Worm (Caenorhabditis elegans) whole organism, midembryonic: Measurements from ENCODE around the gene erfa-3.

Experiments
- T22C8.4 ChIP-seq: fragments of 200-800 bp; sonication (Bioruptor generic); IDR thresholded peaks from 2 replicates; pipeline ENCODE4 v1.3.6; 2022; ENCODE audit warnings: missing genetic modification characterization, missing compliant biosample characterization
- cog-1 ChIP-seq: sonication (generic microtip); optimal IDR thresholded peaks from 2 replicates; lab custom pipeline; 2016; ENCODE audit warnings: missing genetic modification characterization, missing compliant biosample characterization
- flt-1 ChIP-seq: fragments of 200-800 bp; sonication (Bioruptor generic); IDR thresholded peaks from 2 replicates; pipeline ENCODE4 v1.3.6; 2022; ENCODE audit warnings: missing genetic modification characterization, missing compliant biosample characterization
- klf-2 ChIP-seq: fragments of 200-800 bp; sonication (Bioruptor generic); conservative IDR thresholded peaks from 2 replicates; pipeline ENCODE4 v1.3.6; 2022; ENCODE audit warnings: missing genetic modification reagents, missing genetic modification characterization, missing compliant biosample characterization
- med-1 ChIP-seq: sonication (generic microtip); optimal IDR thresholded peaks from 2 replicates; lab custom pipeline; 2017; ENCODE audit warnings: missing genetic modification characterization, mild to moderate bottlenecking, missing compliant biosample characterization, antibody characterized with exemption, missing genetic modification reagents; ENCODE audit not compliant: insufficient read depth
- ref-1 ChIP-seq: fragments of 200-800 bp; sonication (Bioruptor generic); conservative IDR thresholded peaks from 2 replicates; pipeline ENCODE4 v1.3.6; 2022; ENCODE audit warnings: missing genetic modification reagents, missing genetic modification characterization, missing compliant biosample characterization
- ztf-23 ChIP-seq: fragments of 200-800 bp; sonication (Bioruptor generic); IDR thresholded peaks from 2 replicates; pipeline ENCODE4 v1.3.6; 2022; ENCODE audit warnings: missing genetic modification reagents, missing genetic modification characterization, missing compliant biosample characterization

ce11 chrV:11078874-11079273, 34.0 kb downstream of the erfa-3 start:
- TF ChIP-seq med-1 (GFP tag; lab: Kevin White, UChicago) (no peak), ztf-23 (GFP tag; lab: Robert Waterston, UW) (no peak), flt-1 (GFP tag; lab: Robert Waterston, UW) (no peak), klf-2 (GFP tag; lab: Robert Waterston, UW) (no peak), T22C8.4 (GFP tag; lab: Robert Waterston, UW) (no peak), ref-1 (GFP tag; lab: Robert Waterston, UW) (no peak), cog-1 (tag; lab: Kevin White, UChicago) (no peak)
